Worm (Caenorhabditis elegans) whole organism, L1 larva: Measurements from ENCODE around the gene F45E1.2.

Experiments
- C04F5.9 ChIP-seq: sonication (generic microtip); optimal IDR thresholded peaks from 2 replicates; lab custom pipeline; 2016; ENCODE audit warnings: missing genetic modification characterization, missing compliant biosample characterization
- C16A3.4 ChIP-seq: fragments of 150-350 bp; optimal IDR thresholded peaks from 2 replicates; lab custom pipeline; 2014; ENCODE audit warnings: missing biosample characterization, missing genetic modification characterization
- F16B12.6 ChIP-seq: fragments of 150-350 bp; optimal IDR thresholded peaks from 2 replicates; lab custom pipeline; 2014; ENCODE audit warnings: missing biosample characterization, missing genetic modification characterization
- Y116A8C.19 ChIP-seq: sonication (generic microtip); optimal IDR thresholded peaks from 2 replicates; lab custom pipeline; 2016; ENCODE audit warnings: missing compliant biosample characterization, missing genetic modification characterization, borderline replicate concordance
- aha-1 ChIP-seq: fragments of 150-350 bp; optimal IDR thresholded peaks from 2 replicates; lab custom pipeline; 2014; ENCODE audit warnings: missing biosample characterization, missing genetic modification characterization
- alr-1 ChIP-seq: fragments of 200-800 bp; sonication (Bioruptor generic); optimal IDR thresholded peaks from 2 replicates; lab custom pipeline; 2018; ENCODE audit warnings: borderline replicate concordance, mild to moderate bottlenecking, missing genetic modification characterization, missing compliant biosample characterization
- aly-2 ChIP-seq: fragments of 150-350 bp; optimal IDR thresholded peaks from 2 replicates; lab custom pipeline; 2014; ENCODE audit warnings: missing biosample characterization, missing genetic modification characterization
- blmp-1 ChIP-seq: fragments of 150-350 bp; optimal IDR thresholded peaks from 2 replicates; lab custom pipeline; 2014; ENCODE audit warnings: missing biosample characterization, missing genetic modification characterization
- ceh-63 ChIP-seq: fragments of 200-800 bp; sonication (Bioruptor generic); optimal IDR thresholded peaks from 2 replicates; lab custom pipeline; 2018; ENCODE audit warnings: mild to moderate bottlenecking, missing genetic modification characterization, missing compliant biosample characterization
- ceh-82 ChIP-seq, 3 experiments: fragments of 150-350 bp in 1 of 3; sonication (generic microtip) in 2 of 3; optimal IDR thresholded peaks; 2 replicates each; lab custom pipeline; 2014 to 2017; ENCODE audit warnings: missing biosample characterization in 3 of 3, missing genetic modification characterization in 3 of 3
- ceh-88 ChIP-seq: fragments of 200-800 bp; sonication (Bioruptor generic); IDR thresholded peaks from 2 replicates; pipeline ENCODE4 v1.3.6; 2022; ENCODE audit warnings: missing genetic modification characterization, missing compliant biosample characterization
- ceh-90 ChIP-seq: sonication (generic microtip); optimal IDR thresholded peaks from 2 replicates; lab custom pipeline; 2016; ENCODE audit warnings: missing genetic modification characterization, missing compliant biosample characterization
- dpl-1 ChIP-seq, 3 experiments: fragments of 150-350 bp in 2 of 3; sonication (generic microtip) in 1 of 3; optimal IDR thresholded peaks; 2 replicates each; lab custom pipeline; 2014 to 2017; ENCODE audit warnings: missing biosample characterization in 3 of 3, missing genetic modification characterization in 3 of 3, missing genetic modification reagents in 3 of 3
- efl-1 ChIP-seq, 4 experiments: fragments of 150-350 bp; optimal IDR thresholded peaks in 3 of 4; peaks in 1 of 4; 1 replicate in 1 of 4; 2 replicates in 3 of 4; lab custom pipeline; 2014; ENCODE audit warnings: missing biosample characterization in 2 of 4, missing genetic modification characterization in 2 of 4, missing genetic modification reagents in 2 of 4
- egl-13 ChIP-seq: sonication (generic microtip); optimal IDR thresholded peaks from 2 replicates; lab custom pipeline; 2016; ENCODE audit warnings: missing genotype, missing genetic modification reagents, missing genetic modification characterization, missing compliant biosample characterization
- egl-27 ChIP-seq, 2 experiments: fragments of 150-350 bp in 1 of 2; sonication (generic microtip); optimal IDR thresholded peaks; 3 replicates each; lab custom pipeline; 2017 to 2018; ENCODE audit warnings: missing biosample characterization in 2 of 2, missing genetic modification characterization in 2 of 2, missing genetic modification reagents in 2 of 2
- elt-2 ChIP-seq: sonication (generic microtip); optimal IDR thresholded peaks from 2 replicates; lab custom pipeline; 2016; ENCODE audit warnings: missing genetic modification characterization, mild to moderate bottlenecking, inconsistent platforms, missing compliant biosample characterization, missing genetic modification reagents
- elt-3 ChIP-seq, 6 experiments: fragments of 150-350 bp in 1 of 6; sonication (generic microtip); optimal IDR thresholded peaks; 2 replicates each; lab custom pipeline; 2017 to 2018; ENCODE audit warnings: missing biosample characterization in 6 of 6, missing genetic modification characterization in 6 of 6, inconsistent platforms in 1 of 6
- ets-5 ChIP-seq: fragments of 200-800 bp; sonication (Bioruptor generic); IDR thresholded peaks from 2 replicates; pipeline ENCODE4 v1.3.6; 2022; ENCODE audit warnings: missing genetic modification characterization, missing compliant biosample characterization
- fkh-4 ChIP-seq: sonication (generic microtip); optimal IDR thresholded peaks from 2 replicates; lab custom pipeline; 2016; ENCODE audit warnings: missing compliant biosample characterization, missing genetic modification characterization, borderline replicate concordance
- fkh-8 ChIP-seq: sonication (generic microtip); optimal IDR thresholded peaks from 2 replicates; lab custom pipeline; 2016; ENCODE audit warnings: mild to moderate bottlenecking, missing genetic modification characterization, missing compliant biosample characterization
- fos-1 ChIP-seq: fragments of 150-350 bp; optimal IDR thresholded peaks from 2 replicates; lab custom pipeline; 2014; ENCODE audit warnings: missing biosample characterization, missing genetic modification characterization
- grh-1 ChIP-seq: fragments of 200-800 bp; sonication (Bioruptor generic); IDR thresholded peaks from 2 replicates; pipeline ENCODE4 v1.3.6; 2022; ENCODE audit warnings: missing genetic modification reagents, missing genetic modification characterization, missing compliant biosample characterization
- hlh-17 ChIP-seq: fragments of 200-800 bp; sonication (Bioruptor generic); optimal IDR thresholded peaks from 2 replicates; lab custom pipeline; 2018; ENCODE audit warnings: missing genetic modification characterization, mild to moderate bottlenecking, missing compliant biosample characterization, moderate library complexity, borderline replicate concordance
- lin-13 ChIP-seq: fragments of 150-350 bp; optimal IDR thresholded peaks from 2 replicates; lab custom pipeline; 2014; ENCODE audit warnings: missing biosample characterization, missing genetic modification reagents, missing genetic modification characterization
- lin-35 ChIP-seq, 2 experiments: fragments of 150-350 bp; optimal IDR thresholded peaks; 2 replicates each; lab custom pipeline; 2014; ENCODE audit warnings: missing biosample characterization in 2 of 2, missing genetic modification characterization in 2 of 2, missing genetic modification reagents in 2 of 2
- lin-39 ChIP-seq: fragments of 150-350 bp; optimal IDR thresholded peaks from 2 replicates; lab custom pipeline; 2014; ENCODE audit warnings: missing biosample characterization, missing genetic modification reagents, missing genetic modification characterization
- lir-3 ChIP-seq: sonication (generic microtip); optimal IDR thresholded peaks from 2 replicates; lab custom pipeline; 2016; ENCODE audit warnings: mild to moderate bottlenecking, missing genetic modification characterization, moderate library complexity, missing compliant biosample characterization; ENCODE audit not compliant: poor library complexity
- mab-9 ChIP-seq: fragments of 200-800 bp; sonication (Bioruptor generic); IDR thresholded peaks from 2 replicates; pipeline ENCODE4 v1.3.6; 2022; ENCODE audit warnings: missing genetic modification reagents, missing genetic modification characterization, missing compliant biosample characterization
- mep-1 ChIP-seq: fragments of 150-350 bp; optimal IDR thresholded peaks from 2 replicates; lab custom pipeline; 2014; ENCODE audit warnings: missing biosample characterization, missing genetic modification characterization
- nhr-11 ChIP-seq: fragments of 150-350 bp; optimal IDR thresholded peaks from 2 replicates; lab custom pipeline; 2014; ENCODE audit warnings: missing biosample characterization, missing genetic modification characterization
- nhr-12 ChIP-seq: sonication (generic microtip); optimal IDR thresholded peaks from 2 replicates; lab custom pipeline; 2017; ENCODE audit warnings: missing biosample characterization, missing genetic modification characterization
- nhr-19 ChIP-seq: fragments of 200-800 bp; sonication (Bioruptor generic); conservative IDR thresholded peaks from 2 replicates; pipeline ENCODE4 v1.3.6; 2022; ENCODE audit warnings: missing genetic modification characterization, missing compliant biosample characterization
- nhr-20 ChIP-seq: sonication (generic microtip); optimal IDR thresholded peaks from 2 replicates; lab custom pipeline; 2016; ENCODE audit warnings: mild to moderate bottlenecking, missing genetic modification characterization, missing compliant biosample characterization
- nhr-237 ChIP-seq: fragments of 150-350 bp; optimal IDR thresholded peaks from 2 replicates; lab custom pipeline; 2014; ENCODE audit warnings: missing biosample characterization, missing genetic modification characterization
- nhr-28 ChIP-seq: fragments of 150-350 bp; optimal IDR thresholded peaks from 2 replicates; lab custom pipeline; 2014; ENCODE audit warnings: missing biosample characterization, missing genetic modification characterization
- nhr-71 ChIP-seq: sonication (generic microtip); optimal IDR thresholded peaks from 2 replicates; lab custom pipeline; 2016; ENCODE audit warnings: mild to moderate bottlenecking, missing genetic modification characterization, moderate library complexity, missing compliant biosample characterization
- nhr-84 ChIP-seq: sonication (generic microtip); optimal IDR thresholded peaks from 2 replicates; lab custom pipeline; 2017; ENCODE audit warnings: missing biosample characterization, missing genetic modification characterization
- nhr-85 ChIP-seq: sonication (generic microtip); peaks from one replicate; lab custom pipeline; 2016; ENCODE audit warnings: missing genetic modification characterization, inconsistent platforms, missing compliant biosample characterization
- pqm-1 ChIP-seq: sonication (generic microtip); optimal IDR thresholded peaks from 3 replicates; lab custom pipeline; 2017; ENCODE audit warnings: missing biosample characterization, missing genetic modification characterization
- skn-1 ChIP-seq: fragments of 150-350 bp; optimal IDR thresholded peaks from 2 replicates; lab custom pipeline; 2014; ENCODE audit warnings: missing biosample characterization, missing genetic modification characterization
- snpc-4 ChIP-seq: fragments of 150-350 bp; optimal IDR thresholded peaks from 2 replicates; lab custom pipeline; 2014; ENCODE audit warnings: missing biosample characterization, missing genetic modification characterization
- swsn-7 ChIP-seq: sonication (generic microtip); optimal IDR thresholded peaks from 2 replicates; lab custom pipeline; 2016; ENCODE audit warnings: missing genetic modification characterization, missing compliant biosample characterization
- tbx-2 ChIP-seq: sonication (generic microtip); optimal IDR thresholded peaks from 2 replicates; lab custom pipeline; 2016; ENCODE audit warnings: missing genetic modification characterization, missing compliant biosample characterization
- unc-30 ChIP-seq: sonication (generic microtip); optimal IDR thresholded peaks from 2 replicates; lab custom pipeline; 2017; ENCODE audit warnings: missing biosample characterization, missing genetic modification characterization
- unc-62 ChIP-seq: fragments of 150-350 bp; optimal IDR thresholded peaks from 2 replicates; lab custom pipeline; 2014; ENCODE audit warnings: missing biosample characterization, missing genetic modification reagents, missing genetic modification characterization
- vab-15 ChIP-seq: sonication (generic microtip); optimal IDR thresholded peaks from 2 replicates; lab custom pipeline; 2017; ENCODE audit warnings: missing genotype, mild to moderate bottlenecking, missing genetic modification characterization, missing compliant biosample characterization
- zag-1 ChIP-seq: fragments of 150-350 bp; optimal IDR thresholded peaks from 2 replicates; lab custom pipeline; 2014; ENCODE audit warnings: missing biosample characterization, missing genetic modification characterization
- zip-4 ChIP-seq: fragments of 200-800 bp; sonication (Bioruptor generic); optimal IDR thresholded peaks from 2 replicates; lab custom pipeline; 2018; ENCODE audit warnings: mild to moderate bottlenecking, missing genetic modification characterization, moderate library complexity, missing compliant biosample characterization
- ztf-11 ChIP-seq, 2 experiments: sonication (generic microtip); optimal IDR thresholded peaks; 2 replicates each; lab custom pipeline; 2016 to 2017; ENCODE audit warnings: missing genetic modification characterization in 2 of 2, missing biosample characterization in 1 of 2, missing compliant biosample characterization in 1 of 2
- ztf-4 ChIP-seq: fragments of 150-350 bp; optimal IDR thresholded peaks from 2 replicates; lab custom pipeline; 2014; ENCODE audit warnings: missing biosample characterization, missing genetic modification characterization

Gene F45E1.2

ce11 chrX:8036219-8036883 is 32.8 kb downstream of the F45E1.2 start (continued):
- peak; percentile 31 to 60 (median 53) for TF ChIP-seq dpl-1 (GFP tag; optimal IDR thresholded peaks at IDR 0.05; lab: Kevin White, UChicago)
- TF ChIP-seq unc-62 (GFP tag; lab: Kevin White, UChicago): peak; percentile 28
- peak; percentile 65 for TF ChIP-seq vab-15 (tag; lab: Kevin White, UChicago)
- peak; percentile 93 for TF ChIP-seq fkh-4 (tag; lab: Kevin White, UChicago)
- peak; percentile 86 for TF ChIP-seq zag-1 (tag; lab: Kevin White, UChicago)
- TF ChIP-seq zip-4 (GFP tag; lab: Kevin White, UChicago): peak; percentile 97
- TF ChIP-seq ztf-4: peak; percentile 99
- peak; percentile 99 for TF ChIP-seq aly-2 (tag; lab: Kevin White, UChicago)
- peak; percentile 50 for TF ChIP-seq F16B12.6 (tag; lab: Kevin White, UChicago)
- no peak for TF ChIP-seq alr-1 (tag; lab: Kevin White, UChicago)
- TF ChIP-seq C16A3.4 (tag; lab: Kevin White, UChicago): peak; percentile 99
- peak; percentile 69 for TF ChIP-seq pqm-1
- peak; percentile 99 for TF ChIP-seq tbx-2 (tag; lab: Kevin White, UChicago)
- peak; percentile 43 for TF ChIP-seq Y116A8C.19 (tag; lab: Kevin White, UChicago)
- peak; percentile 98 for TF ChIP-seq nhr-19
- TF ChIP-seq elt-3 (tag; optimal IDR thresholded peaks at IDR 0.05; lab: Kevin White, UChicago): peak in 5 of 6 experiments; percentile 62 to 100 (median 82)
- TF ChIP-seq skn-1 (tag; lab: Kevin White, UChicago): peak; percentile 96
- TF ChIP-seq nhr-85 (tag; lab: Kevin White, UChicago): peak; percentile 99
- peak; percentile 99 for TF ChIP-seq nhr-71
- peak; percentile 98 for TF ChIP-seq fos-1
- TF ChIP-seq snpc-4 (tag; lab: Kevin White, UChicago): peak; percentile 91
- peak; percentile 99 for TF ChIP-seq lin-39 (tag; lab: Kevin White, UChicago)
- TF ChIP-seq mab-9 (GFP tag; lab: Robert Waterston, UW): peak; percentile 97
- TF ChIP-seq ceh-90 (tag; lab: Kevin White, UChicago): peak; percentile 69
- peak; percentile 85 to 89 for TF ChIP-seq efl-1 (optimal IDR thresholded peaks at IDR 0.05; lab: Kevin White, UChicago)
- peak; percentile 73 to 97 for TF ChIP-seq efl-1 (GFP tag; optimal IDR thresholded peaks at IDR 0.05 in 1 of 2; lab: Kevin White, UChicago)
- peak; percentile 93 for TF ChIP-seq C04F5.9
- TF ChIP-seq fkh-8 (tag; lab: Kevin White, UChicago): peak; percentile 96
- peak; percentile 91 to 94 for TF ChIP-seq egl-27 (tag; optimal IDR thresholded peaks at IDR 0.05; lab: Kevin White, UChicago)
- peak; percentile 92 for TF ChIP-seq unc-30
- TF ChIP-seq lin-35 (GFP tag; optimal IDR thresholded peaks at IDR 0.05; lab: Kevin White, UChicago): peak; percentile 63 to 91
- peak; percentile 98 for TF ChIP-seq egl-13
- peak; percentile 96 for TF ChIP-seq nhr-237 (tag; lab: Kevin White, UChicago)
- TF ChIP-seq nhr-84 (tag; lab: Kevin White, UChicago): peak; percentile 88
- peak; percentile 96 for TF ChIP-seq elt-2 (tag; lab: Kevin White, UChicago)
- peak; percentile 98 to 99 (median 99) for TF ChIP-seq ceh-82 (tag; optimal IDR thresholded peaks at IDR 0.05; lab: Kevin White, UChicago)
- TF ChIP-seq nhr-12 (tag; lab: Kevin White, UChicago): peak; percentile 66
- TF ChIP-seq aha-1: peak; percentile 34
- peak; percentile 99 for TF ChIP-seq swsn-7 (tag; lab: Kevin White, UChicago)
- TF ChIP-seq ets-5 (GFP tag; lab: Robert Waterston, UW): no peak
- TF ChIP-seq nhr-20 (tag; lab: Kevin White, UChicago): peak; percentile 99
- TF ChIP-seq lir-3: peak; percentile 92
- TF ChIP-seq ceh-88 (GFP tag; lab: Robert Waterston, UW): peak; percentile 98
- TF ChIP-seq ztf-11 (tag; optimal IDR thresholded peaks at IDR 0.05; lab: Kevin White, UChicago): peak; percentile 30 to 94
- TF ChIP-seq lin-13 (GFP tag; lab: Kevin White, UChicago): peak; percentile 96
- TF ChIP-seq nhr-28: peak; percentile 53
- TF ChIP-seq nhr-11 (tag; lab: Kevin White, UChicago): peak; percentile 99
- peak; percentile 72 for TF ChIP-seq blmp-1 (tag; lab: Kevin White, UChicago)
- TF ChIP-seq grh-1 (GFP tag; lab: Robert Waterston, UW): peak; percentile 96
- peak; percentile 100 for TF ChIP-seq mep-1
- no peak for TF ChIP-seq hlh-17 (GFP tag; lab: Kevin White, UChicago)
- peak; percentile 98 for TF ChIP-seq ceh-63 (GFP tag; lab: Kevin White, UChicago)
